Fruit fly (Drosophila melanogaster) whole organism, adult: ENCODE measurements around the gene Ir68a.

Experiments
- CG11617 ChIP-seq: fragments of 200-800 bp; sonication (Bioruptor generic); optimal IDR thresholded peaks from 2 replicates; lab custom pipeline; 2017; ENCODE audit warnings: mild to moderate bottlenecking, missing biosample characterization, missing genetic modification reagents, missing genetic modification characterization
- CG12768 ChIP-seq: fragments of 200-800 bp; sonication (Bioruptor generic); optimal IDR thresholded peaks from 2 replicates; lab custom pipeline; 2017; ENCODE audit warnings: missing biosample characterization, missing genetic modification characterization, mild to moderate bottlenecking, moderate library complexity, missing genetic modification reagents
- CG5204 ChIP-seq: fragments of 200-800 bp; sonication (Bioruptor generic); optimal IDR thresholded peaks from 2 replicates; lab custom pipeline; 2016; ENCODE audit warnings: missing biosample characterization, missing genetic modification characterization
- CG7045 ChIP-seq: fragments of 200-800 bp; sonication (Bioruptor generic); optimal IDR thresholded peaks from 2 replicates; lab custom pipeline; 2017; ENCODE audit warnings: missing biosample characterization, mild to moderate bottlenecking, missing genetic modification characterization
- Clk ChIP-seq: fragments of 200-800 bp; sonication (Bioruptor generic); optimal IDR thresholded peaks from 2 replicates; lab custom pipeline; 2017; ENCODE audit warnings: missing biosample characterization, missing genetic modification characterization
- Hr96 ChIP-seq: fragments of 200-800 bp; sonication (Bioruptor generic); optimal IDR thresholded peaks from 2 replicates; lab custom pipeline; 2016; ENCODE audit warnings: missing biosample characterization, missing genetic modification characterization
- cic ChIP-seq: fragments of 200-800 bp; sonication (Bioruptor generic); optimal IDR thresholded peaks from 2 replicates; lab custom pipeline; 2017; ENCODE audit warnings: missing biosample characterization, mild to moderate bottlenecking, missing genetic modification characterization, moderate library complexity
- cnc ChIP-seq, 2 experiments: fragments of >200 bp; optimal IDR thresholded peaks; 2 replicates each; lab custom pipeline; 2017
- kay ChIP-seq: fragments of 200-800 bp; sonication (Bioruptor generic); peaks from one replicate; lab custom pipeline; 2016; ENCODE audit warnings: missing biosample characterization, missing genetic modification characterization, borderline replicate concordance
- ovo ChIP-seq: fragments of 200-800 bp; sonication (Bioruptor generic); optimal IDR thresholded peaks from 2 replicates; lab custom pipeline; 2016; ENCODE audit warnings: missing biosample characterization, missing genetic modification characterization
- toe ChIP-seq: fragments of 200-800 bp; sonication (Bioruptor generic); optimal IDR thresholded peaks from 2 replicates; lab custom pipeline; 2016; ENCODE audit warnings: missing biosample characterization, missing genetic modification characterization

dm6 chr3L:11260737-11261455, 24.9 kb upstream of the Ir68a start:
- TF ChIP-seq Clk (GFP tag; lab: Kevin White, UChicago) (no peak), ovo (GFP tag; lab: Kevin White, UChicago) (no peak), kay (GFP tag; lab: Kevin White, UChicago) (peak; percentile 91), CG5204 (GFP tag; lab: Kevin White, UChicago) (no peak), CG7045 (GFP tag; lab: Kevin White, UChicago) (no peak), cnc (optimal IDR thresholded peaks at IDR 0.05; lab: Kevin White, UChicago) (no peak), Hr96 (GFP tag; lab: Kevin White, UChicago) (no peak), cic (no peak), toe (GFP tag; lab: Kevin White, UChicago) (peak; percentile 52), CG11617 (GFP tag; lab: Kevin White, UChicago) (no peak), CG12768 (no peak)
